Worm (Caenorhabditis elegans) whole organism, L3 larva: ENCODE data around the gene F58E2.4.

ENCODE experiments used
- R02D3.7 ChIP-seq: fragments of 150-350 bp; optimal IDR thresholded peaks from 2 replicates; lab custom pipeline; 2014; ENCODE audit warnings: missing biosample characterization, missing genetic modification characterization
- ZK546.5 ChIP-seq: sonication (generic microtip); optimal IDR thresholded peaks from 2 replicates; lab custom pipeline; 2017; ENCODE audit warnings: missing biosample characterization, missing genetic modification characterization
- ama-1 ChIP-seq: fragments of 150-350 bp; optimal IDR thresholded peaks from 2 replicates; lab custom pipeline; 2018
- ceh-16 ChIP-seq: sonication (generic microtip); optimal IDR thresholded peaks from 2 replicates; lab custom pipeline; 2017; ENCODE audit warnings: missing biosample characterization, missing genetic modification characterization
- ceh-28 ChIP-seq: fragments of 150-350 bp; optimal IDR thresholded peaks from 2 replicates; lab custom pipeline; 2014; ENCODE audit warnings: missing biosample characterization, missing genetic modification reagents, missing genetic modification characterization
- ceh-9 ChIP-seq: sonication (generic microtip); optimal IDR thresholded peaks from 2 replicates; lab custom pipeline; 2018; ENCODE audit warnings: missing biosample characterization, missing genetic modification characterization
- daf-12 ChIP-seq: fragments of 150-350 bp; optimal IDR thresholded peaks from 2 replicates; lab custom pipeline; 2014; ENCODE audit warnings: missing biosample characterization, missing genetic modification reagents, missing genetic modification characterization
- egl-27 ChIP-seq: sonication (generic microtip); optimal IDR thresholded peaks from 4 replicates; lab custom pipeline; 2017; ENCODE audit warnings: missing biosample characterization, missing genetic modification reagents, missing genetic modification characterization
- elt-1 ChIP-seq: fragments of 150-350 bp; optimal IDR thresholded peaks from 2 replicates; lab custom pipeline; 2014; ENCODE audit warnings: missing biosample characterization, missing genetic modification characterization
- elt-2 ChIP-seq: sonication (generic microtip); optimal IDR thresholded peaks from 2 replicates; lab custom pipeline; 2016; ENCODE audit warnings: missing genetic modification reagents, mild to moderate bottlenecking, missing genetic modification characterization, missing compliant biosample characterization
- elt-3 ChIP-seq, 3 experiments: fragments of 150-350 bp in 1 of 3; sonication (generic microtip) in 2 of 3; optimal IDR thresholded peaks; 2 replicates in 2 of 3; 4 replicates in 1 of 3; lab custom pipeline; 2014 to 2017; ENCODE audit warnings: missing biosample characterization in 3 of 3, missing genetic modification characterization in 3 of 3
- eor-1 ChIP-seq, 2 experiments: fragments of 150-350 bp; optimal IDR thresholded peaks; 2 replicates each; lab custom pipeline; 2014 to 2018; ENCODE audit warnings: missing biosample characterization in 2 of 2, missing genetic modification characterization in 2 of 2
- fkh-10 ChIP-seq: sonication (generic microtip); optimal IDR thresholded peaks from 2 replicates; lab custom pipeline; 2017; ENCODE audit warnings: missing biosample characterization, missing genetic modification reagents, missing genetic modification characterization
- fkh-2 ChIP-seq: fragments of 150-350 bp; optimal IDR thresholded peaks from 2 replicates; lab custom pipeline; 2014; ENCODE audit warnings: missing biosample characterization, missing genetic modification reagents, missing genetic modification characterization
- fos-1 ChIP-seq: fragments of 150-350 bp; optimal IDR thresholded peaks from 2 replicates; lab custom pipeline; 2014; ENCODE audit warnings: missing biosample characterization, missing genetic modification characterization
- hmg-11 ChIP-seq: sonication (generic microtip); optimal IDR thresholded peaks from 2 replicates; lab custom pipeline; 2016; ENCODE audit warnings: missing genetic modification characterization, missing compliant biosample characterization
- lin-15B ChIP-seq: fragments of 150-350 bp; optimal IDR thresholded peaks from 2 replicates; lab custom pipeline; 2014; ENCODE audit warnings: missing biosample characterization, missing genetic modification characterization
- lin-39 ChIP-seq: fragments of 150-350 bp; optimal IDR thresholded peaks from 2 replicates; lab custom pipeline; 2018; ENCODE audit warnings: missing biosample characterization, missing genetic modification reagents, missing genetic modification characterization
- lsy-12 ChIP-seq: sonication (generic microtip); optimal IDR thresholded peaks from 2 replicates; lab custom pipeline; 2016; ENCODE audit warnings: mild to moderate bottlenecking, missing genetic modification characterization, missing compliant biosample characterization
- mdl-1 ChIP-seq: fragments of 150-350 bp; optimal IDR thresholded peaks from 2 replicates; lab custom pipeline; 2014; ENCODE audit warnings: missing biosample characterization, missing genetic modification characterization
- nfya-1 ChIP-seq: sonication (generic microtip); optimal IDR thresholded peaks from 2 replicates; lab custom pipeline; 2017; ENCODE audit warnings: missing genetic modification characterization, mild to moderate bottlenecking, missing compliant biosample characterization, antibody characterized with exemption, moderate library complexity; ENCODE audit not compliant: insufficient read depth
- nhr-12 ChIP-seq: fragments of 150-350 bp; optimal IDR thresholded peaks from 2 replicates; lab custom pipeline; 2014; ENCODE audit warnings: missing biosample characterization, missing genetic modification characterization
- nhr-23 ChIP-seq: fragments of 150-350 bp; optimal IDR thresholded peaks from 2 replicates; lab custom pipeline; 2014; ENCODE audit warnings: missing biosample characterization, missing genetic modification reagents, missing genetic modification characterization
- nhr-237 ChIP-seq: fragments of 150-350 bp; optimal IDR thresholded peaks from 2 replicates; lab custom pipeline; 2014; ENCODE audit warnings: missing biosample characterization, missing genetic modification characterization
- nhr-25 ChIP-seq: sonication (generic microtip); optimal IDR thresholded peaks from 2 replicates; lab custom pipeline; 2017; ENCODE audit warnings: missing biosample characterization, missing genetic modification characterization
- nhr-43 ChIP-seq: sonication (generic microtip); optimal IDR thresholded peaks from 2 replicates; lab custom pipeline; 2016; ENCODE audit warnings: mild to moderate bottlenecking, missing genetic modification characterization, missing compliant biosample characterization; ENCODE audit not compliant: poor library complexity, severe bottlenecking
- nhr-76 ChIP-seq: fragments of 150-350 bp; sonication (generic microtip); optimal IDR thresholded peaks from 5 replicates; lab custom pipeline; 2014; ENCODE audit warnings: missing biosample characterization, missing genetic modification characterization
- nhr-77 ChIP-seq: fragments of 150-350 bp; optimal IDR thresholded peaks from 2 replicates; lab custom pipeline; 2014; ENCODE audit warnings: missing biosample characterization, missing genetic modification characterization
- pqm-1 ChIP-seq: fragments of 150-350 bp; optimal IDR thresholded peaks from 2 replicates; lab custom pipeline; 2017; ENCODE audit warnings: missing biosample characterization, missing genetic modification characterization, inconsistent platforms
- snpc-4 ChIP-seq: fragments of 150-350 bp; optimal IDR thresholded peaks from 2 replicates; lab custom pipeline; 2014; ENCODE audit warnings: missing biosample characterization, missing genetic modification characterization
- tbx-2 ChIP-seq: sonication (generic microtip); optimal IDR thresholded peaks from 2 replicates; lab custom pipeline; 2016; ENCODE audit warnings: mild to moderate bottlenecking, missing genetic modification characterization, missing compliant biosample characterization
- unc-39 ChIP-seq: sonication (generic microtip); optimal IDR thresholded peaks from 4 replicates; lab custom pipeline; 2017; ENCODE audit warnings: missing biosample characterization, missing genetic modification characterization
- unc-62 ChIP-seq: fragments of 150-350 bp; sonication (generic microtip); optimal IDR thresholded peaks from 4 replicates; lab custom pipeline; 2014; ENCODE audit warnings: missing biosample characterization, missing genetic modification reagents, missing genetic modification characterization
- zag-1 ChIP-seq: fragments of 150-350 bp; optimal IDR thresholded peaks from 2 replicates; lab custom pipeline; 2014; ENCODE audit warnings: missing biosample characterization, missing genetic modification characterization
- ztf-11 ChIP-seq: fragments of 150-350 bp; optimal IDR thresholded peaks from 2 replicates; lab custom pipeline; 2014; ENCODE audit warnings: missing biosample characterization, missing genetic modification characterization
- ztf-4 ChIP-seq: fragments of 150-350 bp; optimal IDR thresholded peaks from 2 replicates; lab custom pipeline; 2014; ENCODE audit warnings: missing biosample characterization, missing genetic modification characterization

The F58E2.4 gene

ce11 chrIV:3467128-3467527, 3.9 kb downstream of the F58E2.4 start, which contains the start of gene F58E2.3:
TSS of gene F58E2.3 (plus strand) at chrIV:3467428.
- TF ChIP-seq pqm-1 (tag; lab: Kevin White, UChicago) = no peak
- TF ChIP-seq nhr-237 (tag; lab: Kevin White, UChicago) = no peak
- TF ChIP-seq lsy-12 (tag; lab: Kevin White, UChicago) = no peak
- no peak for TF ChIP-seq ceh-28
- TF ChIP-seq lin-15B = no peak
- TF ChIP-seq eor-1 (tag; optimal IDR thresholded peaks at IDR 0.05; lab: Kevin White, UChicago) = no peak
- no peak for TF ChIP-seq fos-1
- no peak for TF ChIP-seq tbx-2
- TF ChIP-seq fkh-2 (tag; lab: Kevin White, UChicago) = no peak
- no peak for TF ChIP-seq ZK546.5 (tag; lab: Kevin White, UChicago)
- TF ChIP-seq nhr-77 = no peak
- no peak for TF ChIP-seq zag-1

- no peak for TF ChIP-seq fkh-10 (GFP tag; lab: Kevin White, UChicago)
- TF ChIP-seq hmg-11 (tag; lab: Kevin White, UChicago) = no peak
- no peak for TF ChIP-seq lin-39 (tag; lab: Kevin White, UChicago)
- no peak for TF ChIP-seq ztf-11 (tag; lab: Kevin White, UChicago)
- no peak for TF ChIP-seq nhr-43 (tag; lab: Kevin White, UChicago)
- no peak for TF ChIP-seq ceh-16 (tag; lab: Kevin White, UChicago)
- TF ChIP-seq mdl-1 (tag; lab: Kevin White, UChicago) = no peak
- no peak for TF ChIP-seq nhr-237 (tag; lab: Kevin White, UChicago)
- no peak for TF ChIP-seq nfya-1 (tag; lab: Kevin White, UChicago)
- TF ChIP-seq daf-12 = no peak
- TF ChIP-seq elt-2 (tag; lab: Kevin White, UChicago) = no peak
- no peak for TF ChIP-seq ztf-4 (tag; lab: Kevin White, UChicago)
- no peak for TF ChIP-seq fkh-2 (tag; lab: Kevin White, UChicago)
- no peak for TF ChIP-seq R02D3.7
- TF ChIP-seq elt-3 (tag; optimal IDR thresholded peaks at IDR 0.05; lab: Kevin White, UChicago) = no peak
- TF ChIP-seq elt-1 (tag; lab: Kevin White, UChicago) = no peak
These were observed 4.6 kb downstream of the F58E2.4 start for ce11 chrIV:3467751-3468150.

ce11 chrIV:3469742-3470141, 6.6 kb downstream of the F58E2.4 start, which contains the start of gene F58E2.2:
TSS of gene F58E2.2 (plus strand) at chrIV:3470042.
- no peak for TF ChIP-seq lin-15B
- no peak for TF ChIP-seq unc-39 (tag; lab: Kevin White, UChicago)
- no peak for TF ChIP-seq elt-3 (tag; optimal IDR thresholded peaks at IDR 0.05; lab: Kevin White, UChicago)
- no peak for TF ChIP-seq nhr-12 (tag; lab: Kevin White, UChicago)

DNA sequence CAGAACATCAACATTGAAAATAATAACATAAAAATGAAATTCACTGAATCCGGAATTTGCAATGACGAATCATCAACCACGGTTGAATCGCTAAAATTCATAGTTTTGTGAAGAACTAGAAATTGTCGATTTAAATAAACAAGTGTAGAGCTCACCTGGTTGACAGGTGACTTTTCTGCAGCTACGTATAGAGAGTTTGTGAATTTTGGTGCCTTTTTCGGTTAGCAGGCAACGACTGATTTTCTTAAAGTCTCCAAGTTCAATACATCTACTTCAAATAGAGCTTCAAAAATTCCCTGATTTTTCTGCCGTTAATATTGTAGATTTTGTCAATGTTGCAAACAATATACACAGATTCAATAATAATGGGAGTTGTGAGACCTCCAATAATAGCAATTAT, 13.9 kb downstream of the F58E2.4 start, which contains the start of gene srz-69:
Gene srz-69, minus strand, starts transcription at position 101 of the 400 bp plus-strand sequence.
- TF ChIP-seq ceh-9 (tag; lab: Kevin White, UChicago) (no peak), ZK546.5 (tag; lab: Kevin White, UChicago) (no peak), nhr-25 (tag; lab: Kevin White, UChicago) (no peak), unc-62 (no peak), nhr-77 (no peak), nhr-12 (tag; lab: Kevin White, UChicago) (no peak), hmg-11 (tag; lab: Kevin White, UChicago) (no peak), nhr-76 (tag; lab: Kevin White, UChicago) (no peak), ama-1 (no peak), ztf-4 (tag; lab: Kevin White, UChicago) (no peak), fos-1 (no peak), R02D3.7 (no peak), lin-15B (no peak), snpc-4 (no peak), lin-39 (tag; lab: Kevin White, UChicago) (no peak), lsy-12 (tag; lab: Kevin White, UChicago) (no peak), nhr-23 (tag; lab: Kevin White, UChicago) (no peak)

DNA sequence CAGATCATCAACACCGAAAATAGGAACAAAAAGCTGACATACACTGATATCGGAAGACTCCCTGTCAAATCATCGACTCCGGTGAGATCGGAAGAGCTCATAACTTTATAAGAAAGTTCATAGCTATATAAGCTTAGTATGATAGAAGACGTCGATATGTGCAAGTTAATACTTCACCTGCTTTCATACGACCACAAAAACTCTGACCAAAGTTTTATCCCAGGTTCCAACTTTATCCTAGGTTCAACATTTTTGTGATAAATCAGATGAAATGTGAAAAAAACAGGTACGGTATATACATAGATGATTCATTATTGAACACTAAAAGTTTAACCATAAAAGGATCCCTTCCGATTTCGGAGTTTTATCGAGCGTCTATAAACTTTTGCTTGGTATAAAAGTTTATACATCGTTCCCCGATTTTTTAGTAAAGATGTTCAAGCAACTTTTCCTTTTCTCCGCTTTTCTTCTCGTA, 15.8 kb downstream of the F58E2.4 start, which contains the start of the genes srz-70 and C09G12.5:
Gene srz-70, minus strand, starts transcription at position 101 of the 475 bp plus-strand sequence.
Gene C09G12.5, plus strand, starts transcription at position 425 of the 475 bp plus-strand sequence.
- TF ChIP-seq egl-27 (tag; lab: Kevin White, UChicago) = no peak
